Worm (Caenorhabditis elegans): ENCODE data around the gene gcy-19.

DNA sequence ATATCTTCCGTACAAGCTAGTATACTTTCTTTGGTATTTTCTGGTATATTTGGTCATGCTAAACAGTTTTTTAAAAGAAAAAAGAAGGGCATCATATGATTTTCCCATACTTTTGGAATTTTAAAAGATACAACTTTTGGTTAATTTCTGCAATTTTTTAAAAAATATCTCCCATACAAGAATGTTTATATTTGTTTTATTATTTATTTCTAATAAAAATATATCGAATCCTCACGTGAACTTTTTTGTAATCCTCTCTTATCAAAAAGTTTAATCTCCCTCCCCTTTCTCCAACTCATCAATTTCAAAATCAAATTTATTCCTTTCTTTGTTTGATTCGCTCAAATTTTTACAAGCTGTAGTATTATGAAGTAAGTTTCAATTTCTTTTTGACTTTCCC, 23.2 kb upstream of the gcy-19 start, which contains the start of gene nep-13:
- TF ChIP-seq F13H6.1 (tag; optimal IDR thresholded peaks at IDR 0.05) (no peak), lin-13 (GFP tag; optimal IDR thresholded peaks at IDR 0.05) (no peak), mdl-1 (tag; optimal IDR thresholded peaks at IDR 0.05) (no peak), ceh-82 (tag; optimal IDR thresholded peaks at IDR 0.05) (no peak), elt-1 (tag; optimal IDR thresholded peaks at IDR 0.05) (no peak)

Measured in whole organism, L2 larva.